Worm (Caenorhabditis elegans): ENCODE measurements around the gene B0035.18.

DNA sequence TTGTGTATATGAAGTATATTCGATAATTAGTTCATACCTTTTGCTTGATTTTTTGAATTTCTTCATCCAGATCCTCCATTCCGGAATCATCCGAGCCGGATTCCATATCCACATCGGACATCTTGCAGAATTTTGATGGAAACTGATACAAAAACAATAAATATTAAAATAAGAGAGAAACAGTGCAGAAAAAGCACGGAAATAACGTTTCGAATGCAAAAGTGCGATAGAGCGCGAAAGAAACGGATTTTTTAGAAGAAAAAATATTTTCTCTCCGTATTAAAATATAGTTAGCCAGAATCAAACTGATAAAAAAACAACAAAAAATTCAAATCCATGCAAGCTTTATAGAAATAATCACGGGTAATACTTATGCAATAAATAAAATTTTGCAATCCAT is 12.6 kb downstream of the B0035.18 start, which contains the start of gene sart-3:
- TF ChIP-seq F44E2.7 (GFP tag; IDR thresholded peaks at IDR 0.05) (no peak), sdz-12 (GFP tag; optimal IDR thresholded peaks at IDR 0.05) (no peak), lir-3 (tag; optimal IDR thresholded peaks at IDR 0.05) (no peak), zfp-2 (tag; optimal IDR thresholded peaks at IDR 0.05) (no peak), egl-27 (tag; optimal IDR thresholded peaks at IDR 0.05) (no peak), snpc-4 (tag; optimal IDR thresholded peaks at IDR 0.05) (no peak), zag-1 (tag; optimal IDR thresholded peaks at IDR 0.05) (no peak), nhr-11 (tag; optimal IDR thresholded peaks at IDR 0.05) (no peak)
